In the genomic region with DNA sequence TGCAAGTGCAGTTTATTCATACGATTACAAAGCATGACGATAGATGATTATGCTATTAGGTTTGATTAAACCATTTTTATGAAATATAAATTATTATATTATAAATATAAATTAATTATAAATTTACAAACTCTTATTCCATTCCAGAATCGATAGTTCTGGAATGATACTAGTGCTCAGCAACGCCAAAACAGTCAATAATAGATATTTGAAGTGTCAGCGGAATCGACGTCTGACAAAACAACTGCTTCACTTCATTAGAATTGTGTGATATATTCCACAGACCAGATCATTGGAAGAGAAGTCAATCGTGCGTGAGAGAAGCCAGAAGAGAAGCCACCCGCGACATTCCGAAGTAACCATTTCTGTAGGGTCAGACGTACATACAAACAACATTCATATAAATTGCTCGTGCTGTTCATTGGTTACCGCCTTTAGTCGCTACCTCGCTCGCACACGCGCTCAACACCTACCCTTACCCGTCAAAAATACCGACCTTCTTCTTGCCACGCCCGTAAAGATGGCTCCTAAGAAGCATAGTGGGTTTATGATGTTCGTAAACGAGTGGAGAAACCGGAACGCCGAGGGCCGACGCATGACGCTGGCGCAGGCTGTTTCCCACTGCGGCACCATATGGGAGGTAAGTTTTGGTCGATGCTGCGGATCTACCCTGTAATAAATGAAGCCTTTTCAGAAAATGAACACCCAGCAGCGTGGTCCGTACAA, we compare ENCODE assay signal across 1 fruit fly cellular context.
TF ChIP-seq lines count a peak whose summit lies in the region.

No protein-coding gene starts in this region.

TF ChIP-seq in whole organism, embryonic, 481 proteins besides CTCF, POLR2A, EP300 and RAD21 (continued from another document):
- TF ChIP-seq CG13287 (GFP tag; IDR thresholded peaks at IDR 0.05; lab: Robert Waterston, UW; ENCODE audit: partially characterized antibody): peak; percentile 36
- no peak for TF ChIP-seq CG11723 (GFP tag; optimal IDR thresholded peaks at IDR 0.05; lab: Kevin White, UChicago)
- peak; percentile 97 for TF ChIP-seq Nf-YB (GFP tag; optimal IDR thresholded peaks at IDR 0.05; lab: Kevin White, UChicago)
- no peak for TF ChIP-seq gem (tag; optimal IDR thresholded peaks at IDR 0.05; lab: Kevin White, UChicago)
- no peak for TF ChIP-seq CG2129 (GFP tag; IDR thresholded peaks at IDR 0.05; lab: Robert Waterston, UW; ENCODE audit: partially characterized antibody)
- TF ChIP-seq CG7987 (GFP tag; optimal IDR thresholded peaks at IDR 0.05; lab: Kevin White, UChicago): no peak
- no peak for TF ChIP-seq CG9797 (GFP tag; optimal IDR thresholded peaks at IDR 0.05; lab: Kevin White, UChicago)
- no peak for TF ChIP-seq CG4404 (GFP tag; IDR thresholded peaks at IDR 0.05; lab: Robert Waterston, UW)
- TF ChIP-seq tll (GFP tag; optimal IDR thresholded peaks at IDR 0.05; lab: Kevin White, UChicago): peak in 1 of 2 experiments; percentile 59
- TF ChIP-seq Trl (optimal IDR thresholded peaks at IDR 0.05; lab: Kevin White, UChicago): peak; percentile 19 to 28
- TF ChIP-seq Trl (GFP tag; optimal IDR thresholded peaks at IDR 0.05; lab: Kevin White, UChicago): no peak
- no peak for TF ChIP-seq CG15269 (tag; optimal IDR thresholded peaks at IDR 0.05; lab: Kevin White, UChicago)
- no peak for TF ChIP-seq scrt (GFP tag; optimal IDR thresholded peaks at IDR 0.05; lab: Kevin White, UChicago)
- no peak for TF ChIP-seq CG8388 (GFP tag; optimal IDR thresholded peaks at IDR 0.05; lab: Kevin White, UChicago)
- no peak for TF ChIP-seq Gsc (GFP tag; IDR thresholded peaks at IDR 0.05; lab: Robert Waterston, UW)
- no peak for TF ChIP-seq Awh (GFP tag; IDR thresholded peaks at IDR 0.05; lab: Robert Waterston, UW)
- no peak for TF ChIP-seq Antp (GFP tag; optimal IDR thresholded peaks at IDR 0.05; lab: Kevin White, UChicago)
- TF ChIP-seq az2 (GFP tag; optimal IDR thresholded peaks at IDR 0.05; lab: Kevin White, UChicago): no peak
- peak; percentile 1 for TF ChIP-seq CG2712 (tag; optimal IDR thresholded peaks at IDR 0.05; lab: Kevin White, UChicago)
- TF ChIP-seq knrl (GFP tag; IDR thresholded peaks at IDR 0.05; lab: Robert Waterston, UW; ENCODE audit: partially characterized antibody): no peak
- TF ChIP-seq seq (GFP tag; IDR thresholded peaks at IDR 0.05; lab: Robert Waterston, UW): peak; percentile 59; the same call in 1 of the 2 replicates
- no peak for TF ChIP-seq CG10366 (GFP tag; IDR thresholded peaks at IDR 0.05; lab: Robert Waterston, UW)
- TF ChIP-seq CG31388 (GFP tag; optimal IDR thresholded peaks at IDR 0.05; lab: Kevin White, UChicago): no peak
- TF ChIP-seq emc (GFP tag; optimal IDR thresholded peaks at IDR 0.05; lab: Kevin White, UChicago): no peak
- TF ChIP-seq Adf1 (GFP tag; IDR thresholded peaks at IDR 0.05; lab: Robert Waterston, UW): 0 out of 2 replicates have a peak, but pooled peaks have one; percentile 27
- 0 out of 3 replicates have a peak, but pooled peaks have one; percentile 34 for TF ChIP-seq ci (GFP tag; IDR thresholded peaks at IDR 0.05; lab: Robert Waterston, UW)
- peak; percentile 38 for TF ChIP-seq ssp (GFP tag; IDR thresholded peaks at IDR 0.05; lab: Robert Waterston, UW)
- peak; percentile 81 for TF ChIP-seq sd (tag; optimal IDR thresholded peaks at IDR 0.05; lab: Kevin White, UChicago)
- TF ChIP-seq Meics (GFP tag; optimal IDR thresholded peaks at IDR 0.05; lab: Kevin White, UChicago): no peak
- no peak for TF ChIP-seq CG10431 (GFP tag; optimal IDR thresholded peaks at IDR 0.05; lab: Kevin White, UChicago)
- no peak for TF ChIP-seq Atf3 (GFP tag; optimal IDR thresholded peaks at IDR 0.05; lab: Kevin White, UChicago)
- TF ChIP-seq Dll (GFP tag; IDR thresholded peaks at IDR 0.05; lab: Robert Waterston, UW; ENCODE audit: partially characterized antibody): 0 out of 4 replicates have a peak, but pooled peaks have one; percentile 27
- peak; percentile 59 for TF ChIP-seq stwl (tag; optimal IDR thresholded peaks at IDR 0.05; lab: Kevin White, UChicago)
- no peak for TF ChIP-seq gsb (GFP tag; IDR thresholded peaks at IDR 0.05; lab: Robert Waterston, UW)
- no peak for TF ChIP-seq zfh1 (GFP tag; IDR thresholded peaks at IDR 0.05; lab: Robert Waterston, UW)
- TF ChIP-seq Nf-YC (tag; optimal IDR thresholded peaks at IDR 0.05; lab: Kevin White, UChicago): peak; percentile 96
- TF ChIP-seq CG6765 (GFP tag; optimal IDR thresholded peaks at IDR 0.05; lab: Kevin White, UChicago): no peak
- peak; percentile 33; the same call in 1 of the 3 replicates for TF ChIP-seq CG7357 (GFP tag; IDR thresholded peaks at IDR 0.05; lab: Robert Waterston, UW)
- TF ChIP-seq CG18599 (GFP tag; optimal IDR thresholded peaks at IDR 0.05; lab: Kevin White, UChicago): no peak
- TF ChIP-seq run (tag; optimal IDR thresholded peaks at IDR 0.05; lab: Kevin White, UChicago): no peak
- no peak for TF ChIP-seq lmd (GFP tag; IDR thresholded peaks at IDR 0.05; lab: Robert Waterston, UW)
- no peak for TF ChIP-seq CG13123 (GFP tag; optimal IDR thresholded peaks at IDR 0.05; lab: Kevin White, UChicago)
- no peak for TF ChIP-seq her (GFP tag; optimal IDR thresholded peaks at IDR 0.05; lab: Kevin White, UChicago)
- no peak for TF ChIP-seq CG5180 (GFP tag; optimal IDR thresholded peaks at IDR 0.05; lab: Kevin White, UChicago)
- TF ChIP-seq Stat92E (GFP tag; optimal IDR thresholded peaks at IDR 0.05; lab: Kevin White, UChicago): no peak
- no peak for TF ChIP-seq CG33213 (GFP tag; optimal IDR thresholded peaks at IDR 0.05; lab: Kevin White, UChicago)
- TF ChIP-seq D19A (tag; optimal IDR thresholded peaks at IDR 0.05; lab: Kevin White, UChicago): no peak
- peak; percentile 62 for TF ChIP-seq D19B (GFP tag; optimal IDR thresholded peaks at IDR 0.05; lab: Kevin White, UChicago)
- TF ChIP-seq chinmo (GFP tag; IDR thresholded peaks at IDR 0.05; lab: Robert Waterston, UW; ENCODE audit: partially characterized antibody): 0 out of 4 replicates have a peak, but pooled peaks have one; percentile 39
- TF ChIP-seq CG1832 (GFP tag; optimal IDR thresholded peaks at IDR 0.05; lab: Kevin White, UChicago): peak; percentile 30
- TF ChIP-seq Med (GFP tag; lab: Kevin White, UChicago): peak; percentile 70
- TF ChIP-seq CG4328 (GFP tag; optimal IDR thresholded peaks at IDR 0.05; lab: Kevin White, UChicago): no peak
